Worm (Caenorhabditis elegans): ENCODE data around the gene B0334.4.

DNA sequence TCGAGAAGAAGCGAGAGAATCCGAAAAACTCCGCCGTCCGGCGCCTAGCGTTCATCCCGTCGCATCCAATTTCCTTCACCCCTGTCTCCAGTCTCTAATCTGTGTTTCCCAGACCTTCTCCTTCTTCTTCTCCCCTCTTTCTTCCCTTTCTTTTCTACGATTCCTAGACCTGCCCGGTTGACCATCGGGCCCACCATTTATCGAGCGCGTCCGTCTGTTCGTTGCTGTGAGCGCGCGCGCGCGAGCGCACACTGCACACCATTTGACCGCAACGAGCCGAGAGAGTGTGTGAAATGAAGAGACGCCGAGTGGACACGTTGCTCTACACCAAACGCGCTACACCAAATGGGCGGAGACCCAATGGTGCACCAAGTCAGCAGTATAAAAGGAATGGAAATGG, 41.6 kb downstream of the B0334.4 start:
- TF ChIP-seq him-1 (tag; optimal IDR thresholded peaks at IDR 0.05) = no peak
- no peak for TF ChIP-seq W03F9.2 (tag; optimal IDR thresholded peaks at IDR 0.05)

All from whole organism, L4/young adult.